Worm (Caenorhabditis elegans) whole organism, L4/young adult: ENCODE data around the gene xpd-1.

Experiments
- dao-5 ChIP-seq: sonication (generic microtip); optimal IDR thresholded peaks from 2 replicates; lab custom pipeline; 2016; ENCODE audit warnings: missing genotype, missing genetic modification characterization, moderate library complexity, missing compliant biosample characterization
- him-1 ChIP-seq: sonication (generic microtip); optimal IDR thresholded peaks from 2 replicates; lab custom pipeline; 2016; ENCODE audit warnings: missing genotype, missing genetic modification reagents, missing genetic modification characterization, missing compliant biosample characterization

ce11 chrIII:254235-254634, 10.7 kb upstream of the xpd-1 start, which contains the start of gene Y50D7A.3:
- TF ChIP-seq dao-5 (tag; lab: Kevin White, UChicago) (no peak), him-1 (tag; lab: Kevin White, UChicago) (no peak)
